Worm (Caenorhabditis elegans) whole organism, young adult: ENCODE results near the gene tbc-11.

Experiments
- B0019.2 ChIP-seq: fragments of 200-800 bp; sonication (Bioruptor generic); conservative IDR thresholded peaks from 2 replicates; pipeline ENCODE4 v1.3.6; 2022; ENCODE audit warnings: missing genetic modification reagents, missing genetic modification characterization, missing compliant biosample characterization
- C17E4.6 ChIP-seq: fragments of 200-800 bp; sonication (Bioruptor generic); IDR thresholded peaks from 2 replicates; pipeline ENCODE4 v1.3.6; 2022; ENCODE audit warnings: missing genetic modification reagents, missing genetic modification characterization, missing compliant biosample characterization
- D2030.7 ChIP-seq: fragments of 200-800 bp; sonication (Bioruptor generic); IDR thresholded peaks from 2 replicates; pipeline ENCODE4 v1.3.6; 2022; ENCODE audit warnings: missing genetic modification reagents, missing genetic modification characterization, missing compliant biosample characterization
- F23B12.7 ChIP-seq: sonication (generic microtip); optimal IDR thresholded peaks from 2 replicates; lab custom pipeline; 2017; ENCODE audit warnings: missing genetic modification characterization, mild to moderate bottlenecking, missing compliant biosample characterization, antibody characterized with exemption, moderate library complexity; ENCODE audit not compliant: insufficient read depth
- F33H1.4 ChIP-seq: fragments of 200-800 bp; sonication (Bioruptor generic); IDR thresholded peaks from 2 replicates; pipeline ENCODE4 v1.3.6; 2022; ENCODE audit warnings: missing genetic modification reagents, missing genetic modification characterization, missing compliant biosample characterization
- F39B2.1 ChIP-seq: fragments of 200-800 bp; sonication (Bioruptor generic); IDR thresholded peaks from 2 replicates; pipeline ENCODE4 v1.3.6; 2022; ENCODE audit warnings: missing genetic modification reagents, missing genetic modification characterization, missing compliant biosample characterization
- F49E8.2 ChIP-seq: sonication (generic microtip); optimal IDR thresholded peaks from 3 replicates; lab custom pipeline; 2017; ENCODE audit warnings: missing genetic modification characterization, mild to moderate bottlenecking, missing compliant biosample characterization, antibody characterized with exemption, moderate library complexity; ENCODE audit not compliant: insufficient read depth
- F57A8.1 ChIP-seq: fragments of 200-800 bp; sonication (Bioruptor generic); optimal IDR thresholded peaks from 2 replicates; lab custom pipeline; 2018; ENCODE audit warnings: mild to moderate bottlenecking, missing genetic modification characterization, moderate library complexity, missing compliant biosample characterization
- F57C9.4 ChIP-seq: sonication (generic microtip); optimal IDR thresholded peaks from 2 replicates; lab custom pipeline; 2017; ENCODE audit warnings: mild to moderate bottlenecking, missing genetic modification characterization, missing compliant biosample characterization
- K11D2.4 ChIP-seq: fragments of 200-800 bp; sonication (Bioruptor generic); IDR thresholded peaks from 2 replicates; pipeline ENCODE4 v1.3.6; 2022; ENCODE audit warnings: missing genetic modification reagents, missing genetic modification characterization, missing compliant biosample characterization
- K12H6.12 ChIP-seq: fragments of 200-800 bp; sonication (Bioruptor generic); optimal IDR thresholded peaks from 2 replicates; lab custom pipeline; 2018; ENCODE audit warnings: mild to moderate bottlenecking, missing genetic modification characterization, missing compliant biosample characterization
- Y95B8A.8 ChIP-seq: fragments of 200-800 bp; sonication (Bioruptor generic); IDR thresholded peaks from 2 replicates; pipeline ENCODE4 v1.3.6; 2022; ENCODE audit warnings: missing genetic modification reagents, missing genetic modification characterization, missing compliant biosample characterization
- attf-3 ChIP-seq: fragments of 200-800 bp; sonication (Bioruptor generic); conservative IDR thresholded peaks from 2 replicates; pipeline ENCODE4 v1.3.6; 2022; ENCODE audit warnings: missing genetic modification reagents, missing genetic modification characterization, missing compliant biosample characterization
- bed-1 ChIP-seq: fragments of 200-800 bp; sonication (Bioruptor generic); IDR thresholded peaks from 2 replicates; pipeline ENCODE4 v1.3.6; 2022; ENCODE audit warnings: missing genetic modification reagents, missing genetic modification characterization, missing compliant biosample characterization
- bed-2 ChIP-seq: fragments of 200-800 bp; sonication (Bioruptor generic); IDR thresholded peaks from 2 replicates; pipeline ENCODE4 v1.3.6; 2022; ENCODE audit warnings: missing genetic modification reagents, missing genetic modification characterization, missing compliant biosample characterization
- ccch-3 ChIP-seq: fragments of 200-800 bp; sonication (Bioruptor generic); optimal IDR thresholded peaks from 2 replicates; lab custom pipeline; 2018; ENCODE audit warnings: mild to moderate bottlenecking, missing genetic modification characterization, missing compliant biosample characterization
- cebp-1 ChIP-seq, 2 experiments: fragments of 200-800 bp in 1 of 2; sonication (Bioruptor generic) in 1 of 2; sonication (generic microtip) in 1 of 2; IDR thresholded peaks in 1 of 2; optimal IDR thresholded peaks in 1 of 2; 2 replicates each; pipeline versions ENCODE4 v1.3.6 to Lab custom; 2017 to 2022; ENCODE audit warnings: missing compliant biosample characterization in 2 of 2, missing genetic modification characterization in 2 of 2, mild to moderate bottlenecking in 1 of 2, missing genetic modification reagents in 1 of 2, moderate library complexity in 1 of 2
- ceh-100 ChIP-seq: fragments of 200-800 bp; sonication (Bioruptor generic); IDR thresholded peaks from 2 replicates; pipeline ENCODE4 v1.3.6; 2022; ENCODE audit warnings: missing genetic modification reagents, missing genetic modification characterization, missing compliant biosample characterization
- ceh-58 ChIP-seq: fragments of 200-800 bp; sonication (Bioruptor generic); IDR thresholded peaks from 2 replicates; pipeline ENCODE4 v1.3.6; 2022; ENCODE audit warnings: missing genetic modification characterization, missing compliant biosample characterization
- chd-7 ChIP-seq: sonication (generic microtip); optimal IDR thresholded peaks from 2 replicates; lab custom pipeline; 2016; ENCODE audit warnings: mild to moderate bottlenecking, missing genetic modification characterization, moderate library complexity, missing compliant biosample characterization
- dox-1 ChIP-seq: fragments of 200-800 bp; sonication (Bioruptor generic); IDR thresholded peaks from 2 replicates; pipeline ENCODE4 v1.3.6; 2022; ENCODE audit warnings: missing genetic modification reagents, missing genetic modification characterization, missing compliant biosample characterization
- efl-1 ChIP-seq: fragments of 150-350 bp; optimal IDR thresholded peaks from 2 replicates; lab custom pipeline; 2014; ENCODE audit warnings: missing biosample characterization, missing genetic modification reagents, missing genetic modification characterization
- ekl-4 ChIP-seq: fragments of 200-800 bp; sonication (Bioruptor generic); IDR thresholded peaks from 2 replicates; pipeline ENCODE4 v1.3.6; 2022; ENCODE audit warnings: missing genetic modification reagents, missing genetic modification characterization, missing compliant biosample characterization
- hmg-1.2 ChIP-seq: fragments of 200-800 bp; sonication (Bioruptor generic); IDR thresholded peaks from 2 replicates; pipeline ENCODE4 v1.3.6; 2022; ENCODE audit warnings: missing genetic modification reagents, missing genetic modification characterization, missing compliant biosample characterization
- hmg-20 ChIP-seq: fragments of 200-800 bp; sonication (Bioruptor generic); IDR thresholded peaks from 2 replicates; pipeline ENCODE4 v1.3.6; 2022; ENCODE audit warnings: missing genetic modification reagents, missing genetic modification characterization, missing compliant biosample characterization
- let-526 ChIP-seq: fragments of 200-800 bp; sonication (Bioruptor generic); IDR thresholded peaks from 2 replicates; pipeline ENCODE4 v1.3.6; 2022; ENCODE audit warnings: missing genetic modification reagents, missing genetic modification characterization, missing compliant biosample characterization
- let-607 ChIP-seq, 2 experiments: fragments of 200-800 bp in 1 of 2; sonication (Bioruptor generic) in 1 of 2; sonication (generic microtip) in 1 of 2; optimal IDR thresholded peaks; 2 replicates each; lab custom pipeline; 2016 to 2018; ENCODE audit warnings: mild to moderate bottlenecking in 2 of 2, missing compliant biosample characterization in 2 of 2, missing genetic modification characterization in 2 of 2, moderate library complexity in 2 of 2, missing genotype in 1 of 2
- lin-26 ChIP-seq: fragments of 200-800 bp; sonication (Bioruptor generic); IDR thresholded peaks from 2 replicates; pipeline ENCODE4 v1.3.6; 2022; ENCODE audit warnings: missing genetic modification reagents, missing genetic modification characterization, missing compliant biosample characterization
- lin-54 ChIP-seq: fragments of 200-800 bp; sonication (Bioruptor generic); optimal IDR thresholded peaks from 2 replicates; lab custom pipeline; 2018; ENCODE audit warnings: mild to moderate bottlenecking, missing genetic modification characterization, missing compliant biosample characterization
- lsy-27 ChIP-seq: sonication (generic microtip); optimal IDR thresholded peaks from 2 replicates; lab custom pipeline; 2017; ENCODE audit warnings: missing genetic modification characterization, mild to moderate bottlenecking, missing compliant biosample characterization, antibody characterized with exemption, missing genotype, borderline replicate concordance; ENCODE audit not compliant: insufficient read depth
- madf-3 ChIP-seq: fragments of 200-800 bp; sonication (Bioruptor generic); IDR thresholded peaks from 2 replicates; pipeline ENCODE4 v1.3.6; 2022; ENCODE audit warnings: missing genetic modification reagents, missing genetic modification characterization, missing compliant biosample characterization
- madf-8 ChIP-seq: fragments of 200-800 bp; sonication (Bioruptor generic); conservative IDR thresholded peaks from 2 replicates; pipeline ENCODE4 v1.3.6; 2022; ENCODE audit warnings: missing genetic modification reagents, missing genetic modification characterization, missing compliant biosample characterization
- mcd-1 ChIP-seq: fragments of 200-800 bp; sonication (Bioruptor generic); IDR thresholded peaks from 2 replicates; pipeline ENCODE4 v1.3.6; 2022; ENCODE audit warnings: missing genetic modification reagents, missing genetic modification characterization, missing compliant biosample characterization
- mxl-1 ChIP-seq: sonication (generic microtip); optimal IDR thresholded peaks from 2 replicates; lab custom pipeline; 2016; ENCODE audit warnings: missing genetic modification characterization, missing compliant biosample characterization
- nfya-1 ChIP-seq: sonication (generic microtip); optimal IDR thresholded peaks from 2 replicates; lab custom pipeline; 2017; ENCODE audit warnings: antibody characterized with exemption, missing compliant biosample characterization, missing genetic modification characterization, borderline replicate concordance; ENCODE audit not compliant: insufficient read depth
- nfyb-1 ChIP-seq: fragments of 200-800 bp; sonication (Bioruptor generic); IDR thresholded peaks from 2 replicates; pipeline ENCODE4 v1.3.6; 2022; ENCODE audit warnings: missing genetic modification reagents, missing genetic modification characterization, missing compliant biosample characterization
- nhr-179 ChIP-seq: sonication (generic microtip); optimal IDR thresholded peaks from 2 replicates; lab custom pipeline; 2016; ENCODE audit warnings: mild to moderate bottlenecking, missing genetic modification characterization, missing compliant biosample characterization
- repo-1 ChIP-seq: sonication (generic microtip); optimal IDR thresholded peaks from 2 replicates; lab custom pipeline; 2017; ENCODE audit warnings: mild to moderate bottlenecking, missing genetic modification characterization, missing compliant biosample characterization
- snpc-1.1 ChIP-seq: sonication (generic microtip); optimal IDR thresholded peaks from 2 replicates; lab custom pipeline; 2017; ENCODE audit warnings: missing genetic modification characterization, mild to moderate bottlenecking, missing compliant biosample characterization, antibody characterized with exemption, moderate library complexity, missing genotype, missing genetic modification reagents; ENCODE audit not compliant: insufficient read depth
- somi-1 ChIP-seq: fragments of 200-800 bp; sonication (Bioruptor generic); optimal IDR thresholded peaks from 2 replicates; lab custom pipeline; 2018; ENCODE audit warnings: mild to moderate bottlenecking, missing genetic modification characterization, missing compliant biosample characterization
- zfh-2 ChIP-seq: fragments of 200-800 bp; sonication (Bioruptor generic); conservative IDR thresholded peaks from 2 replicates; pipeline ENCODE4 v1.3.6; 2022; ENCODE audit warnings: missing genetic modification reagents, missing genetic modification characterization, missing compliant biosample characterization
- zim-3 ChIP-seq: sonication (generic microtip); optimal IDR thresholded peaks from 2 replicates; lab custom pipeline; 2017; ENCODE audit warnings: mild to moderate bottlenecking, missing genetic modification characterization, moderate library complexity, missing compliant biosample characterization
- ztf-18 ChIP-seq: sonication (generic microtip); optimal IDR thresholded peaks from 2 replicates; lab custom pipeline; 2016; ENCODE audit warnings: missing genotype, mild to moderate bottlenecking, missing genetic modification characterization, missing compliant biosample characterization
- ztf-25 ChIP-seq: fragments of 200-800 bp; sonication (Bioruptor generic); IDR thresholded peaks from 2 replicates; pipeline ENCODE4 v1.3.6; 2022; ENCODE audit warnings: missing genetic modification reagents, missing genetic modification characterization, missing compliant biosample characterization

The tbc-11 gene

DNA sequence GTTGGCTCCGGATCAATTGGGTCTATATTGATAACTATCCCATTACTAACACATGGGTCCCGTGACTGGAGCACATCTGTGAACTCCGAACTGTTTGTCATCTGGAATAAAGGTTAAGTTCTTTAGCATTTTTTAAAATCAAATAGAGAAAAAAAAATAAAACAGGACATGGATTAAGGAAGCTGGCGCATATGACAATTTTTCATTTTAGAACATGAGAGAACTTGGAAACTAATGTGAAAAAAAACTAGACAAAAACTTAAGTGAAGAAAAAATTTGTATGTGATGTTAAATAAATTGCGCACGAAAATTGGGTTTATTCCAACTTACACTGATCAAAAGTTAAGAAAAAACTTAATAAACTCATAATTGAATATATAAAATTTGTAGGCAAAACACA lies 24.0 kb downstream of the tbc-11 start, which contains the start of gene sms-2 (continued):
- TF ChIP-seq lsy-27, result no peak

DNA sequence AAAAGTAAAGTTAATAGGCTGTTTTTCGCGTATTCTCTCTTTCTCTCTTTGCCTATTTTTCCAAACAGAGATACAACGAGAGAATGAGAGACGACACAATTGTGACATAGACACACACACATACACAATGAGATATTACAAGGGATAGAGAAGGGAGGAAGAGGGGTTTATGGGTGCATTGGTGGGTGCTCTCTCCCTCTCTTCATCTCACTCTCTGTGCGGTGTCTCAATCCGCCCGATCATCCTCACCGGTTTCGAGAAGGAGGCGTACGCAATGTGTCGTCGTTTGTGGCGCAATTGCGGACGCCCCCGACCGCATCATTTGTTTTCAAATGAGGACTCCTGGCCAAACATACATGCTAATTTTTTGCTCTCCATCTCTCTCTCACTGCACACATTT lies 24.7 kb downstream of the tbc-11 start:
- TF ChIP-seq zim-3 (tag; lab: Kevin White, UChicago) (no peak), K12H6.12 (tag; lab: Kevin White, UChicago) (peak; percentile 97), mxl-1 (tag; lab: Kevin White, UChicago) (no peak), K11D2.4 (GFP tag; lab: Robert Waterston, UW) (peak; percentile 66; the same call in 1 of the 2 replicates), C17E4.6 (GFP tag; lab: Robert Waterston, UW) (no peak), chd-7 (peak; percentile 59), dox-1 (GFP tag; lab: Robert Waterston, UW) (peak; percentile 49; the same call in 1 of the 2 replicates), ztf-25 (no peak), bed-2 (GFP tag; lab: Robert Waterston, UW) (0 out of 2 replicates have a peak, but pooled peaks have one; percentile 42), hmg-20 (GFP tag; lab: Robert Waterston, UW) (peak; percentile 63), ccch-3 (GFP tag; lab: Kevin White, UChicago) (no peak), attf-3 (GFP tag; lab: Robert Waterston, UW) (peak; percentile 63; the same call in 1 of the 2 replicates), hmg-1.2 (peak; percentile 61), lin-26 (GFP tag; lab: Robert Waterston, UW) (peak; percentile 59; the same call in 1 of the 2 replicates), ceh-58 (GFP tag; lab: Robert Waterston, UW) (no peak), B0019.2 (GFP tag; lab: Robert Waterston, UW) (no peak), madf-3 (GFP tag; lab: Robert Waterston, UW) (no peak), nfya-1 (no peak), F33H1.4 (GFP tag; lab: Robert Waterston, UW) (no peak), somi-1 (peak; percentile 83), D2030.7 (no peak), nhr-179 (tag; lab: Kevin White, UChicago) (no peak), zfh-2 (GFP tag; lab: Robert Waterston, UW) (peak; percentile 97), bed-1 (GFP tag; lab: Robert Waterston, UW) (no peak), F49E8.2 (no peak), F57C9.4 (tag; lab: Kevin White, UChicago) (no peak), snpc-1.1 (tag; lab: Kevin White, UChicago) (no peak), ztf-18 (tag; lab: Kevin White, UChicago) (no peak), F39B2.1 (GFP tag; lab: Robert Waterston, UW) (no peak), F23B12.7 (tag; lab: Kevin White, UChicago) (peak; percentile 4), cebp-1 (GFP tag; IDR thresholded peaks at IDR 0.05; lab: Robert Waterston, UW) (0 out of 2 replicates have a peak, but pooled peaks have one; percentile 21), cebp-1 (tag; optimal IDR thresholded peaks at IDR 0.05; lab: Kevin White, UChicago) (peak; percentile 84), ceh-100 (GFP tag; lab: Robert Waterston, UW) (peak; percentile 43; the same call in 1 of the 2 replicates), let-607 (tag; optimal IDR thresholded peaks at IDR 0.05; lab: Kevin White, UChicago) (peak in 1 of 2 experiments; percentile 28), let-526 (GFP tag; lab: Robert Waterston, UW) (no peak), ekl-4 (0 out of 2 replicates have a peak, but pooled peaks have one; percentile 54), repo-1 (no peak), efl-1 (GFP tag; lab: Kevin White, UChicago) (peak; percentile 17), madf-8 (GFP tag; lab: Robert Waterston, UW) (no peak), lsy-27 (no peak), mcd-1 (GFP tag; lab: Robert Waterston, UW) (peak; percentile 68), F57A8.1 (GFP tag; lab: Kevin White, UChicago) (no peak), Y95B8A.8 (GFP tag; lab: Robert Waterston, UW) (0 out of 2 replicates have a peak, but pooled peaks have one; percentile 27), nfyb-1 (GFP tag; lab: Robert Waterston, UW) (peak; percentile 80), lin-54 (GFP tag; lab: Kevin White, UChicago) (peak; percentile 38)
